Fruit fly (Drosophila melanogaster) whole organism, embryonic: ENCODE results near the gene TwdlE.

Experiments used
- Atf6 ChIP-seq: fragments of 200-800 bp; sonication (Bioruptor generic); IDR thresholded peaks from 2 replicates; pipeline ENCODE4 v1.3.6; 2022; ENCODE audit warnings: missing biosample characterization, missing genetic modification characterization
- BEAF-32 ChIP-seq: fragments of 200-800 bp; sonication (Bioruptor generic); optimal IDR thresholded peaks from 3 replicates; lab custom pipeline; 2017; ENCODE audit warnings: missing biosample characterization, missing genetic modification characterization, mild to moderate bottlenecking, moderate library complexity, missing genetic modification reagents
- CG10462 ChIP-seq: fragments of 200-800 bp; sonication (Bioruptor generic); optimal IDR thresholded peaks from 2 replicates; lab custom pipeline; 2016; ENCODE audit warnings: missing biosample characterization, missing genetic modification characterization
- CG11085 ChIP-seq: fragments of 200-800 bp; sonication (Bioruptor generic); IDR thresholded peaks from 2 replicates; pipeline ENCODE4 v1.3.6; 2022; ENCODE audit warnings: missing biosample characterization, missing genetic modification characterization
- CG11504 ChIP-seq: fragments of 200-800 bp; sonication (Bioruptor generic); optimal IDR thresholded peaks from 3 replicates; lab custom pipeline; 2019; ENCODE audit warnings: missing biosample characterization, mild to moderate bottlenecking, missing genetic modification characterization, moderate library complexity
- CG14014 ChIP-seq: fragments of 200-800 bp; sonication (Bioruptor generic); IDR thresholded peaks from 2 replicates; pipeline ENCODE4 v1.3.6; 2022; ENCODE audit warnings: missing biosample characterization, missing genetic modification characterization
- CG14710 ChIP-seq: fragments of 200-800 bp; sonication (Bioruptor generic); optimal IDR thresholded peaks from 3 replicates; lab custom pipeline; 2019; ENCODE audit warnings: missing biosample characterization, mild to moderate bottlenecking, missing genetic modification characterization, moderate library complexity
- CG15479 ChIP-seq: fragments of 200-800 bp; sonication (Bioruptor generic); optimal IDR thresholded peaks from 3 replicates; lab custom pipeline; 2019; ENCODE audit warnings: missing biosample characterization, mild to moderate bottlenecking, missing genetic modification characterization, moderate library complexity
- CG17385 ChIP-seq: fragments of 200-800 bp; sonication (Bioruptor generic); optimal IDR thresholded peaks from 3 replicates; lab custom pipeline; 2018; ENCODE audit warnings: missing biosample characterization, mild to moderate bottlenecking, missing genetic modification characterization
- CG17802 ChIP-seq: fragments of 200-800 bp; sonication (Bioruptor generic); optimal IDR thresholded peaks from 2 replicates; lab custom pipeline; 2018; ENCODE audit warnings: missing biosample characterization, mild to moderate bottlenecking, missing genetic modification characterization, moderate library complexity
- CG18262 ChIP-seq: fragments of 200-800 bp; optimal IDR thresholded peaks from 3 replicates; lab custom pipeline; 2019; ENCODE audit warnings: missing biosample characterization, mild to moderate bottlenecking, missing genetic modification characterization, moderate library complexity
- CG2129 ChIP-seq: fragments of 200-800 bp; sonication (Bioruptor generic); IDR thresholded peaks from 2 replicates; pipeline ENCODE4 v1.3.6; 2022; ENCODE audit warnings: missing biosample characterization, missing genetic modification characterization; ENCODE audit not compliant: partially characterized antibody
- CG2202 ChIP-seq: fragments of 200-800 bp; sonication (Bioruptor generic); optimal IDR thresholded peaks from 2 replicates; lab custom pipeline; 2018; ENCODE audit warnings: missing biosample characterization, mild to moderate bottlenecking, missing genetic modification characterization
- CG31365 ChIP-seq: fragments of 200-800 bp; sonication (Bioruptor generic); optimal IDR thresholded peaks from 2 replicates; lab custom pipeline; 2018; ENCODE audit warnings: missing biosample characterization, mild to moderate bottlenecking, missing genetic modification characterization
- CG5180 ChIP-seq: fragments of 200-800 bp; sonication (Bioruptor generic); optimal IDR thresholded peaks from 3 replicates; lab custom pipeline; 2017; ENCODE audit warnings: missing biosample characterization, missing genetic modification characterization, mild to moderate bottlenecking, moderate library complexity, missing genetic modification reagents
- CG6765 ChIP-seq: fragments of 200-800 bp; sonication (Bioruptor generic); optimal IDR thresholded peaks from 3 replicates; lab custom pipeline; 2017; ENCODE audit warnings: missing biosample characterization, mild to moderate bottlenecking, missing genetic modification characterization
- CG8388 ChIP-seq: fragments of 200-800 bp; sonication (Bioruptor generic); optimal IDR thresholded peaks from 2 replicates; lab custom pipeline; 2019; ENCODE audit warnings: missing biosample characterization, mild to moderate bottlenecking, missing genetic modification characterization, moderate library complexity
- CG8944 ChIP-seq: fragments of 200-800 bp; sonication (Bioruptor generic); optimal IDR thresholded peaks from 3 replicates; lab custom pipeline; 2016; ENCODE audit warnings: missing biosample characterization, missing genetic modification characterization
- CG9797 ChIP-seq: fragments of 200-800 bp; sonication (Bioruptor generic); optimal IDR thresholded peaks from 3 replicates; lab custom pipeline; 2018; ENCODE audit warnings: missing biosample characterization, mild to moderate bottlenecking, missing genetic modification characterization
- Jarid2 ChIP-seq: fragments of 200-800 bp; sonication (Bioruptor generic); optimal IDR thresholded peaks from 3 replicates; lab custom pipeline; 2017; ENCODE audit warnings: mild to moderate bottlenecking, missing biosample characterization, missing genetic modification reagents, missing genetic modification characterization
- MBD-R2 ChIP-seq: fragments of 200-800 bp; sonication (Bioruptor generic); IDR thresholded peaks from 2 replicates; pipeline ENCODE4 v1.3.6; 2022; ENCODE audit warnings: missing biosample characterization, missing genetic modification characterization
- NC2α ChIP-seq: fragments of 200-800 bp; sonication (Bioruptor generic); optimal IDR thresholded peaks from 2 replicates; lab custom pipeline; 2016; ENCODE audit warnings: missing biosample characterization, missing genetic modification characterization
- Nf-YB ChIP-seq: fragments of 200-800 bp; sonication (Bioruptor generic); optimal IDR thresholded peaks from 3 replicates; lab custom pipeline; 2019; ENCODE audit warnings: missing biosample characterization, mild to moderate bottlenecking, missing genetic modification characterization, moderate library complexity
- NfI ChIP-seq: fragments of 200-800 bp; sonication (Bioruptor generic); optimal IDR thresholded peaks from 3 replicates; lab custom pipeline; 2018; ENCODE audit warnings: missing biosample characterization, mild to moderate bottlenecking, missing genetic modification characterization, moderate library complexity
- Ssrp ChIP-seq: fragments of 200-800 bp; sonication (Bioruptor generic); optimal IDR thresholded peaks from 2 replicates; lab custom pipeline; 2018; ENCODE audit warnings: missing biosample characterization, mild to moderate bottlenecking, missing genetic modification characterization, moderate library complexity
- ab ChIP-seq: fragments of 200-800 bp; sonication (Bioruptor generic); optimal IDR thresholded peaks from 2 replicates; lab custom pipeline; 2016; ENCODE audit warnings: missing biosample characterization, missing genetic modification characterization
- abd-A ChIP-seq: fragments of 200-800 bp; sonication (Bioruptor generic); optimal IDR thresholded peaks from 3 replicates; lab custom pipeline; 2019; ENCODE audit warnings: missing biosample characterization, mild to moderate bottlenecking, missing genetic modification characterization, moderate library complexity
- amos ChIP-seq: fragments of 200-800 bp; sonication (Bioruptor generic); IDR thresholded peaks from 2 replicates; pipeline ENCODE4 v1.3.6; 2022; ENCODE audit warnings: missing biosample characterization, missing genetic modification characterization; ENCODE audit not compliant: partially characterized antibody
- aop ChIP-seq: fragments of 200-800 bp; sonication (Bioruptor generic); IDR thresholded peaks from 2 replicates; pipeline ENCODE4 v1.3.6; 2022; ENCODE audit warnings: missing biosample characterization, missing genetic modification characterization
- ap ChIP-seq: fragments of 200-800 bp; sonication (Bioruptor generic); IDR thresholded peaks from 2 replicates; pipeline ENCODE4 v1.3.6; 2022; ENCODE audit warnings: missing biosample characterization, missing genetic modification characterization
- chm ChIP-seq: fragments of 200-800 bp; sonication (Bioruptor generic); IDR thresholded peaks from 2 replicates; pipeline ENCODE4 v1.3.6; 2022; ENCODE audit warnings: missing biosample characterization, missing genetic modification characterization
- ci ChIP-seq: fragments of 200-800 bp; sonication (Bioruptor generic); IDR thresholded peaks from 3 replicates; pipeline ENCODE4 v1.3.6; 2022; ENCODE audit warnings: missing biosample characterization, missing genetic modification characterization
- crol ChIP-seq: fragments of 200-800 bp; sonication (Bioruptor generic); IDR thresholded peaks from 2 replicates; pipeline ENCODE4 v1.3.6; 2022; ENCODE audit warnings: missing biosample characterization, missing genetic modification characterization
- dimm ChIP-seq: fragments of 200-800 bp; sonication (Bioruptor generic); IDR thresholded peaks from 2 replicates; pipeline ENCODE4 v1.3.6; 2022; ENCODE audit warnings: missing biosample characterization, missing genetic modification characterization
- gcm2 ChIP-seq: fragments of 200-800 bp; sonication (Bioruptor generic); optimal IDR thresholded peaks from 2 replicates; lab custom pipeline; 2016; ENCODE audit warnings: missing biosample characterization, missing genetic modification characterization
- grn ChIP-seq: fragments of 200-800 bp; sonication (Bioruptor generic); optimal IDR thresholded peaks from 3 replicates; lab custom pipeline; 2017; ENCODE audit warnings: missing biosample characterization, missing genetic modification characterization
- gsb-n ChIP-seq: fragments of 200-800 bp; sonication (Bioruptor generic); optimal IDR thresholded peaks from 3 replicates; lab custom pipeline; 2018; ENCODE audit warnings: missing biosample characterization, mild to moderate bottlenecking, missing genetic modification characterization
- hb ChIP-seq: fragments of 200-800 bp; sonication (Bioruptor generic); IDR thresholded peaks from 3 replicates; pipeline ENCODE4 v1.3.6; 2022; ENCODE audit warnings: missing biosample characterization, missing genetic modification characterization; ENCODE audit not compliant: partially characterized antibody
- hth ChIP-seq: fragments of >200 bp; optimal IDR thresholded peaks from 2 replicates; lab custom pipeline; 2017; ENCODE audit warnings: inconsistent platforms
- kah ChIP-seq: fragments of 200-800 bp; sonication (Bioruptor generic); optimal IDR thresholded peaks from 2 replicates; lab custom pipeline; 2018; ENCODE audit warnings: missing biosample characterization, mild to moderate bottlenecking, missing genetic modification characterization
- ken ChIP-seq: fragments of 200-800 bp; sonication (Bioruptor generic); IDR thresholded peaks from 3 replicates; pipeline ENCODE4 v1.3.6; 2022; ENCODE audit warnings: missing biosample characterization, missing genetic modification characterization
- oc ChIP-seq: fragments of 200-800 bp; sonication (Bioruptor generic); optimal IDR thresholded peaks from 2 replicates; lab custom pipeline; 2018; ENCODE audit warnings: missing biosample characterization, mild to moderate bottlenecking, missing genetic modification characterization, moderate library complexity
- pfk ChIP-seq: fragments of 200-800 bp; sonication (Bioruptor generic); optimal IDR thresholded peaks from 2 replicates; lab custom pipeline; 2018; ENCODE audit warnings: missing biosample characterization, mild to moderate bottlenecking, missing genetic modification characterization, moderate library complexity
- pros ChIP-seq: fragments of 200-800 bp; sonication (Bioruptor generic); optimal IDR thresholded peaks from 3 replicates; lab custom pipeline; 2019; ENCODE audit warnings: missing biosample characterization, mild to moderate bottlenecking, missing genetic modification characterization, moderate library complexity
- sens ChIP-seq: fragments of 200-800 bp; sonication (Bioruptor generic); peaks from one replicate; lab custom pipeline; 2016; ENCODE audit warnings: missing biosample characterization, missing genetic modification characterization
- tna ChIP-seq: fragments of 200-800 bp; sonication (Bioruptor generic); IDR thresholded peaks from 2 replicates; pipeline ENCODE4 v1.3.6; 2022; ENCODE audit warnings: missing biosample characterization, missing genetic modification characterization; ENCODE audit not compliant: partially characterized antibody
- toy ChIP-seq: fragments of 200-800 bp; sonication (Bioruptor generic); IDR thresholded peaks from 2 replicates; pipeline ENCODE4 v1.3.6; 2022; ENCODE audit warnings: missing biosample characterization, missing genetic modification characterization
- unpg ChIP-seq: fragments of 200-800 bp; sonication (Bioruptor generic); optimal IDR thresholded peaks from 3 replicates; lab custom pipeline; 2018; ENCODE audit warnings: missing biosample characterization, mild to moderate bottlenecking, missing genetic modification characterization, moderate library complexity
- usp ChIP-seq: fragments of >200 bp; optimal IDR thresholded peaks from 2 replicates; lab custom pipeline; 2017; ENCODE audit warnings: missing biosample characterization, missing genetic modification characterization
- wek ChIP-seq: fragments of 200-800 bp; sonication (Bioruptor generic); optimal IDR thresholded peaks from 3 replicates; lab custom pipeline; 2018; ENCODE audit warnings: missing biosample characterization, mild to moderate bottlenecking, missing genetic modification characterization, moderate library complexity
- zfh1 ChIP-seq: fragments of 200-800 bp; sonication (Bioruptor generic); IDR thresholded peaks from 3 replicates; pipeline ENCODE4 v1.3.6; 2022; ENCODE audit warnings: missing biosample characterization, missing genetic modification characterization

TwdlE gene

dm6 chr2L:7813357-7813756 is 47.3 kb downstream of the TwdlE start (continued):
- TF ChIP-seq CG14710 (tag; lab: Kevin White, UChicago) (peak; percentile 49), ci (GFP tag; lab: Robert Waterston, UW) (0 out of 3 replicates have a peak, but pooled peaks have one; percentile 30), CG17802 (tag; lab: Kevin White, UChicago) (no peak), MBD-R2 (GFP tag; lab: Robert Waterston, UW) (no peak), abd-A (tag; lab: Kevin White, UChicago) (no peak), CG17385 (GFP tag; lab: Kevin White, UChicago) (peak; percentile 30), hth (no peak), CG2202 (tag; lab: Kevin White, UChicago) (no peak), oc (tag; lab: Kevin White, UChicago) (no peak), NfI (GFP tag; lab: Kevin White, UChicago) (peak; percentile 19), CG2129 (GFP tag; lab: Robert Waterston, UW) (no peak), CG8944 (GFP tag; lab: Kevin White, UChicago) (no peak), Atf6 (GFP tag; lab: Robert Waterston, UW) (peak; percentile 68; the same call in 1 of the 2 replicates), pfk (GFP tag; lab: Kevin White, UChicago) (peak; percentile 70), wek (GFP tag; lab: Kevin White, UChicago) (peak; percentile 26), gcm2 (peak; percentile 3), kah (GFP tag; lab: Kevin White, UChicago) (no peak), CG10462 (GFP tag; lab: Kevin White, UChicago) (no peak), Jarid2 (peak; percentile 35), pros (GFP tag; lab: Kevin White, UChicago) (no peak), ab (GFP tag; lab: Kevin White, UChicago) (no peak), sens (GFP tag; lab: Kevin White, UChicago) (peak; percentile 77), CG8388 (GFP tag; lab: Kevin White, UChicago) (no peak), chm (GFP tag; lab: Robert Waterston, UW) (peak; percentile 62; the same call in 1 of the 2 replicates), CG5180 (peak; percentile 32), gsb-n (tag; lab: Kevin White, UChicago) (peak; percentile 22), toy (GFP tag; lab: Robert Waterston, UW) (no peak), CG15479 (GFP tag; lab: Kevin White, UChicago) (no peak), CG18262 (tag; lab: Kevin White, UChicago) (peak; percentile 46), dimm (GFP tag; lab: Robert Waterston, UW) (no peak), CG9797 (GFP tag; lab: Kevin White, UChicago) (no peak), Ssrp (tag; lab: Kevin White, UChicago) (no peak), ken (GFP tag; lab: Robert Waterston, UW) (no peak), NC2α (GFP tag; lab: Kevin White, UChicago) (peak; percentile 42), tna (no peak), grn (peak; percentile 51), crol (no peak), ap (GFP tag; lab: Robert Waterston, UW) (no peak), CG11504 (no peak), usp (no peak), CG6765 (peak; percentile 73), CG11085 (GFP tag; lab: Robert Waterston, UW) (no peak), amos (GFP tag; lab: Robert Waterston, UW) (no peak), aop (GFP tag; lab: Robert Waterston, UW) (no peak), zfh1 (GFP tag; lab: Robert Waterston, UW) (no peak), CG14014 (GFP tag; lab: Robert Waterston, UW) (peak; percentile 61; the same call in 1 of the 2 replicates), hb (no peak), Nf-YB (GFP tag; lab: Kevin White, UChicago) (no peak), CG31365 (tag; lab: Kevin White, UChicago) (peak; percentile 79), unpg (GFP tag; lab: Kevin White, UChicago) (peak; percentile 24), BEAF-32 (no peak)
